Fruit fly (Drosophila melanogaster) whole organism, embryonic: Measurements from ENCODE around the gene CG8892.

Experiments used
- Abd-B ChIP-seq: fragments of 200-800 bp; sonication (Bioruptor generic); optimal IDR thresholded peaks from 2 replicates; lab custom pipeline; 2018; ENCODE audit warnings: missing biosample characterization, mild to moderate bottlenecking, missing genetic modification characterization, moderate library complexity
- Atf6 ChIP-seq: fragments of 200-800 bp; sonication (Bioruptor generic); IDR thresholded peaks from 2 replicates; pipeline ENCODE4 v1.3.6; 2022; ENCODE audit warnings: missing biosample characterization, missing genetic modification characterization
- Awh ChIP-seq: fragments of 200-800 bp; sonication (Bioruptor generic); IDR thresholded peaks from 2 replicates; pipeline ENCODE4, ENCODE4 v1.3.6; 2022; ENCODE audit warnings: missing biosample characterization, missing genetic modification characterization
- Bteb2 ChIP-seq: fragments of 200-800 bp; sonication (Bioruptor generic); optimal IDR thresholded peaks from 2 replicates; lab custom pipeline; 2016; ENCODE audit warnings: missing biosample characterization, missing genetic modification characterization
- CG10267 ChIP-seq: fragments of 200-800 bp; sonication (Bioruptor generic); optimal IDR thresholded peaks from 2 replicates; lab custom pipeline; 2018; ENCODE audit warnings: missing biosample characterization, mild to moderate bottlenecking, missing genetic modification characterization, moderate library complexity
- CG15011 ChIP-seq: fragments of 200-800 bp; sonication (Bioruptor generic); optimal IDR thresholded peaks from 3 replicates; lab custom pipeline; 2018; ENCODE audit warnings: missing biosample characterization, mild to moderate bottlenecking, missing genetic modification characterization
- CG1602 ChIP-seq: fragments of 200-800 bp; sonication (Bioruptor generic); optimal IDR thresholded peaks from 3 replicates; lab custom pipeline; 2016; ENCODE audit warnings: missing biosample characterization, missing genetic modification characterization
- CG1647 ChIP-seq: fragments of 200-800 bp; sonication (Bioruptor generic); optimal IDR thresholded peaks from 3 replicates; lab custom pipeline; 2016; ENCODE audit warnings: missing biosample characterization, missing genetic modification characterization
- CG16813 ChIP-seq: fragments of 200-800 bp; sonication (Bioruptor generic); IDR thresholded peaks from 3 replicates; pipeline ENCODE4 v1.3.6; 2022; ENCODE audit warnings: missing biosample characterization, missing genetic modification characterization; ENCODE audit not compliant: partially characterized antibody
- CG17328 ChIP-seq: fragments of 200-800 bp; sonication (Bioruptor generic); IDR thresholded peaks from 2 replicates; pipeline ENCODE4 v1.3.6; 2022; ENCODE audit warnings: missing biosample characterization, missing genetic modification characterization
- CG1792 ChIP-seq: fragments of 200-800 bp; sonication (Bioruptor generic); optimal IDR thresholded peaks from 2 replicates; lab custom pipeline; 2016; ENCODE audit warnings: missing biosample characterization, missing genetic modification characterization
- CG18262 ChIP-seq: fragments of 200-800 bp; optimal IDR thresholded peaks from 3 replicates; lab custom pipeline; 2019; ENCODE audit warnings: missing biosample characterization, mild to moderate bottlenecking, missing genetic modification characterization, moderate library complexity
- CG2875 ChIP-seq: fragments of 200-800 bp; sonication (Bioruptor generic); optimal IDR thresholded peaks from 2 replicates; lab custom pipeline; 2017; ENCODE audit warnings: missing biosample characterization, mild to moderate bottlenecking, missing genetic modification characterization, missing genetic modification reagents
- CG3838 ChIP-seq: fragments of 200-800 bp; sonication (Bioruptor generic); optimal IDR thresholded peaks from 3 replicates; lab custom pipeline; 2016; ENCODE audit warnings: missing biosample characterization, missing genetic modification characterization
- CG3847 ChIP-seq: fragments of 200-800 bp; sonication (Bioruptor generic); IDR thresholded peaks from 2 replicates; pipeline ENCODE4 v1.3.6; 2022; ENCODE audit warnings: missing biosample characterization, missing genetic modification characterization
- CG3995 ChIP-seq: fragments of 200-800 bp; sonication (Bioruptor generic); optimal IDR thresholded peaks from 3 replicates; lab custom pipeline; 2016; ENCODE audit warnings: missing biosample characterization, missing genetic modification characterization
- CG4617 ChIP-seq: fragments of 200-800 bp; sonication (Bioruptor generic); optimal IDR thresholded peaks from 3 replicates; lab custom pipeline; 2016; ENCODE audit warnings: missing biosample characterization, missing genetic modification characterization, borderline replicate concordance
- CG4707 ChIP-seq: fragments of 200-800 bp; sonication (Bioruptor generic); optimal IDR thresholded peaks from 2 replicates; lab custom pipeline; 2018; ENCODE audit warnings: missing biosample characterization, mild to moderate bottlenecking, missing genetic modification characterization, moderate library complexity
- CG6175 ChIP-seq: fragments of 200-800 bp; sonication (Bioruptor generic); IDR thresholded peaks from 3 replicates; pipeline ENCODE4 v1.3.6; 2022; ENCODE audit warnings: missing biosample characterization, missing genetic modification characterization
- CG7372 ChIP-seq: fragments of 200-800 bp; sonication (Bioruptor generic); IDR thresholded peaks from 2 replicates; pipeline ENCODE4 v1.3.6; 2022; ENCODE audit warnings: missing biosample characterization, missing genetic modification characterization
- CG9876 ChIP-seq: fragments of 200-800 bp; sonication (Bioruptor generic); optimal IDR thresholded peaks from 2 replicates; lab custom pipeline; 2016; ENCODE audit warnings: missing biosample characterization, missing genetic modification characterization
- ERR ChIP-seq: fragments of 200-800 bp; sonication (Bioruptor generic); optimal IDR thresholded peaks from 2 replicates; lab custom pipeline; 2016; ENCODE audit warnings: missing biosample characterization, missing genetic modification characterization
- Eip74EF ChIP-seq, 2 experiments: fragments of 200-800 bp in 1 of 2; fragments of >200 bp in 1 of 2; sonication (Bioruptor generic) in 1 of 2; optimal IDR thresholded peaks; 2 replicates each; lab custom pipeline; 2017 to 2019; ENCODE audit warnings: missing biosample characterization in 2 of 2, missing genetic modification characterization in 2 of 2, mild to moderate bottlenecking in 1 of 2, moderate library complexity in 1 of 2
- Gug ChIP-seq: fragments of 200-800 bp; sonication (Bioruptor generic); IDR thresholded peaks from 4 replicates; pipeline ENCODE4 v1.3.6; 2022; ENCODE audit warnings: missing biosample characterization, missing genetic modification characterization
- H15 ChIP-seq: fragments of 200-800 bp; sonication (Bioruptor generic); IDR thresholded peaks from 3 replicates; pipeline ENCODE4 v1.3.6; 2022; ENCODE audit warnings: missing biosample characterization, missing genetic modification characterization
- Hsf ChIP-seq: fragments of 200-800 bp; sonication (Bioruptor generic); optimal IDR thresholded peaks from 3 replicates; lab custom pipeline; 2016; ENCODE audit warnings: missing biosample characterization, missing genetic modification characterization
- Lhr ChIP-seq: fragments of 200-800 bp; sonication (Bioruptor generic); optimal IDR thresholded peaks from 3 replicates; lab custom pipeline; 2017; ENCODE audit warnings: mild to moderate bottlenecking, missing biosample characterization, missing genetic modification reagents, missing genetic modification characterization
- Mad ChIP-seq: fragments of 200-800 bp; sonication (Bioruptor generic); optimal IDR thresholded peaks from 2 replicates; lab custom pipeline; 2016; ENCODE audit warnings: missing biosample characterization, missing genetic modification characterization
- Ptx1 ChIP-seq: fragments of 200-800 bp; sonication (Bioruptor generic); IDR thresholded peaks from 2 replicates; pipeline ENCODE4 v1.3.6; 2022; ENCODE audit warnings: missing biosample characterization, missing genetic modification characterization
- Six4 ChIP-seq: fragments of 200-800 bp; sonication (Bioruptor generic); optimal IDR thresholded peaks from 2 replicates; lab custom pipeline; 2016; ENCODE audit warnings: missing biosample characterization, missing genetic modification characterization
- Trl ChIP-seq, 3 experiments: fragments of >200 bp in 2 of 3; fragments of 200-800 bp in 1 of 3; sonication (Bioruptor generic) in 1 of 3; optimal IDR thresholded peaks; 2 replicates in 1 of 3; 3 replicates in 2 of 3; lab custom pipeline; 2016 to 2017; ENCODE audit warnings: missing biosample characterization in 1 of 3, missing genetic modification characterization in 1 of 3
- Vsx1 ChIP-seq: fragments of 200-800 bp; sonication (Bioruptor generic); optimal IDR thresholded peaks from 2 replicates; lab custom pipeline; 2017; ENCODE audit warnings: missing biosample characterization, mild to moderate bottlenecking, missing genetic modification characterization, missing genetic modification reagents
- abd-A ChIP-seq: fragments of 200-800 bp; sonication (Bioruptor generic); optimal IDR thresholded peaks from 3 replicates; lab custom pipeline; 2019; ENCODE audit warnings: missing biosample characterization, mild to moderate bottlenecking, missing genetic modification characterization, moderate library complexity
- chif ChIP-seq, 2 experiments: fragments of 200-800 bp; sonication (Bioruptor generic); optimal IDR thresholded peaks; 3 replicates each; lab custom pipeline; 2016; ENCODE audit warnings: missing biosample characterization in 2 of 2, missing genetic modification characterization in 2 of 2
- fd3F ChIP-seq: fragments of 200-800 bp; sonication (Bioruptor generic); optimal IDR thresholded peaks from 2 replicates; lab custom pipeline; 2018; ENCODE audit warnings: missing biosample characterization, mild to moderate bottlenecking, missing genetic modification characterization, moderate library complexity
- gce ChIP-seq: fragments of 200-800 bp; sonication (Bioruptor generic); IDR thresholded peaks from 3 replicates; pipeline ENCODE4 v1.3.6; 2022; ENCODE audit warnings: missing biosample characterization, missing genetic modification characterization
- grn ChIP-seq: fragments of 200-800 bp; sonication (Bioruptor generic); optimal IDR thresholded peaks from 3 replicates; lab custom pipeline; 2017; ENCODE audit warnings: missing biosample characterization, missing genetic modification characterization
- hbn ChIP-seq: fragments of 200-800 bp; sonication (Bioruptor generic); IDR thresholded peaks from 2 replicates; pipeline ENCODE4 v1.3.6; 2022; ENCODE audit warnings: missing biosample characterization, missing genetic modification characterization; ENCODE audit not compliant: partially characterized antibody
- her ChIP-seq: fragments of 200-800 bp; sonication (Bioruptor generic); optimal IDR thresholded peaks from 2 replicates; lab custom pipeline; 2016; ENCODE audit warnings: missing biosample characterization, missing genetic modification characterization
- insv ChIP-seq, 2 experiments: fragments of 200-800 bp; sonication (Bioruptor generic); optimal IDR thresholded peaks; 3 replicates each; lab custom pipeline; 2016 to 2018; ENCODE audit warnings: missing biosample characterization in 2 of 2, missing genetic modification characterization in 2 of 2
- lola ChIP-seq, 3 experiments: fragments of >200 bp in 2 of 3; fragments of 200-800 bp in 1 of 3; sonication (Bioruptor generic) in 1 of 3; optimal IDR thresholded peaks; 2 replicates each; lab custom pipeline; 2017 to 2019; ENCODE audit warnings: missing biosample characterization in 3 of 3, missing genetic modification characterization in 3 of 3, mild to moderate bottlenecking in 1 of 3, moderate library complexity in 1 of 3
- odd ChIP-seq: fragments of 200-800 bp; sonication (Bioruptor generic); optimal IDR thresholded peaks from 2 replicates; lab custom pipeline; 2017; ENCODE audit warnings: missing biosample characterization, mild to moderate bottlenecking, missing genetic modification characterization
- phol ChIP-seq: fragments of 200-800 bp; sonication (Bioruptor generic); optimal IDR thresholded peaks from 3 replicates; lab custom pipeline; 2018; ENCODE audit warnings: missing biosample characterization, mild to moderate bottlenecking, missing genetic modification characterization, moderate library complexity
- pita ChIP-seq: fragments of 200-800 bp; sonication (Bioruptor generic); optimal IDR thresholded peaks from 2 replicates; lab custom pipeline; 2017; ENCODE audit warnings: missing biosample characterization, mild to moderate bottlenecking, missing genetic modification characterization
- rib ChIP-seq: fragments of 200-800 bp; sonication (Bioruptor generic); IDR thresholded peaks from 2 replicates; pipeline ENCODE4 v1.3.6; 2022; ENCODE audit warnings: missing biosample characterization, missing genetic modification characterization
- ro ChIP-seq: fragments of 200-800 bp; sonication (Bioruptor generic); IDR thresholded peaks from 2 replicates; pipeline ENCODE4 v1.3.6; 2022; ENCODE audit warnings: missing biosample characterization, missing genetic modification characterization
- shn ChIP-seq: fragments of 200-800 bp; sonication (Bioruptor generic); optimal IDR thresholded peaks from 3 replicates; lab custom pipeline; 2016; ENCODE audit warnings: missing biosample characterization, missing genetic modification characterization
- stwl ChIP-seq: fragments of 200-800 bp; sonication (Bioruptor generic); optimal IDR thresholded peaks from 3 replicates; lab custom pipeline; 2018; ENCODE audit warnings: missing biosample characterization, mild to moderate bottlenecking, missing genetic modification characterization, moderate library complexity
- wor ChIP-seq: fragments of 200-800 bp; sonication (Bioruptor generic); IDR thresholded peaks from 2 replicates; pipeline ENCODE4 v1.3.6; 2022; ENCODE audit warnings: missing biosample characterization, missing genetic modification characterization

Gene CG8892

dm6 chr2L:5009306-5010030 lies 28.1 kb upstream of the CG8892 start, which contains the start of gene Rtnl1 (continued):
- TF ChIP-seq Eip74EF (GFP tag; optimal IDR thresholded peaks at IDR 0.05; lab: Kevin White, UChicago) = peak in 1 of 2 experiments; percentile 1
- TF ChIP-seq rib (GFP tag; lab: Robert Waterston, UW) = no peak
- no peak for TF ChIP-seq CG4707 (GFP tag; lab: Kevin White, UChicago)
- TF ChIP-seq lola (GFP tag; optimal IDR thresholded peaks at IDR 0.05; lab: Kevin White, UChicago) = no peak
- no peak for TF ChIP-seq abd-A (tag; lab: Kevin White, UChicago)
- peak; percentile 43 for TF ChIP-seq CG1647 (GFP tag; lab: Kevin White, UChicago)
- peak in 1 of 2 experiments; percentile 35 for TF ChIP-seq chif (GFP tag; optimal IDR thresholded peaks at IDR 0.05; lab: Kevin White, UChicago)
- TF ChIP-seq CG17328 (GFP tag; lab: Robert Waterston, UW) = no peak
- peak; percentile 71 for TF ChIP-seq stwl (tag; lab: Kevin White, UChicago)
- TF ChIP-seq CG6175 = 0 out of 3 replicates have a peak, but pooled peaks have one; percentile 7
- TF ChIP-seq CG15011 = no peak
- no peak for TF ChIP-seq Awh (GFP tag; lab: Robert Waterston, UW)
- peak; percentile 31 for TF ChIP-seq Hsf (GFP tag; lab: Kevin White, UChicago)
- no peak for TF ChIP-seq Trl (optimal IDR thresholded peaks at IDR 0.05; lab: Kevin White, UChicago)
- TF ChIP-seq Trl (GFP tag; optimal IDR thresholded peaks at IDR 0.05; lab: Kevin White, UChicago) = peak; percentile 22
- no peak for TF ChIP-seq gce (GFP tag; lab: Robert Waterston, UW)
- peak; percentile 21 for TF ChIP-seq Bteb2 (GFP tag; lab: Kevin White, UChicago)
- no peak for TF ChIP-seq CG7372 (GFP tag; lab: Robert Waterston, UW)
- TF ChIP-seq CG3995 (GFP tag; lab: Kevin White, UChicago) = peak; percentile 33
- peak; percentile 87 to 98 for TF ChIP-seq insv (GFP tag; optimal IDR thresholded peaks at IDR 0.05; lab: Kevin White, UChicago)
- peak; percentile 22 for TF ChIP-seq CG18262 (tag; lab: Kevin White, UChicago)
- peak; percentile 95 for TF ChIP-seq hbn
- no peak for TF ChIP-seq Gug (GFP tag; lab: Robert Waterston, UW)
- TF ChIP-seq odd = no peak
- no peak for TF ChIP-seq Six4 (GFP tag; lab: Kevin White, UChicago)
- peak; percentile 10 for TF ChIP-seq CG1792
- TF ChIP-seq CG10267 (tag; lab: Kevin White, UChicago) = peak; percentile 65
- TF ChIP-seq CG1602 (GFP tag; lab: Kevin White, UChicago) = no peak
- TF ChIP-seq CG3838 (GFP tag; lab: Kevin White, UChicago) = no peak
- no peak for TF ChIP-seq Atf6 (GFP tag; lab: Robert Waterston, UW)
- no peak for TF ChIP-seq Vsx1 (GFP tag; lab: Kevin White, UChicago)
- peak; percentile 67 for TF ChIP-seq Abd-B (GFP tag; lab: Kevin White, UChicago)
- TF ChIP-seq CG3847 = peak; percentile 55; the same call in 1 of the 2 replicates
- TF ChIP-seq grn (GFP tag; lab: Kevin White, UChicago) = no peak
- no peak for TF ChIP-seq ro (GFP tag; lab: Robert Waterston, UW)
- peak; percentile 93 for TF ChIP-seq pita
- peak; percentile 29 for TF ChIP-seq shn
- no peak for TF ChIP-seq CG2875
- TF ChIP-seq Mad = peak; percentile 35
- no peak for TF ChIP-seq wor (GFP tag; lab: Robert Waterston, UW)
- no peak for TF ChIP-seq Ptx1 (GFP tag; lab: Robert Waterston, UW)
- TF ChIP-seq phol (tag; lab: Kevin White, UChicago) = peak; percentile 81
- no peak for TF ChIP-seq H15
- TF ChIP-seq CG4617 (GFP tag; lab: Kevin White, UChicago) = peak; percentile 81
- peak; percentile 59 for TF ChIP-seq CG9876 (GFP tag; lab: Kevin White, UChicago)
- TF ChIP-seq Lhr = peak; percentile 94
- peak; percentile 32 for TF ChIP-seq her
- peak; percentile 93 for TF ChIP-seq CG16813
- no peak for TF ChIP-seq fd3F (GFP tag; lab: Kevin White, UChicago)
- peak; percentile 44 for TF ChIP-seq ERR (GFP tag; lab: Kevin White, UChicago)
